Worm (Caenorhabditis elegans): ENCODE data around the gene K03B4.8.

- TF ChIP-seq unc-55 (GFP tag; optimal IDR thresholded peaks at IDR 0.05), result no peak
- no peak for TF ChIP-seq snpc-4 (tag; optimal IDR thresholded peaks at IDR 0.05)
These were observed 33.8 kb downstream of the K03B4.8 start for ce11 chrV:4640501-4641150.

Measured in whole organism, L2 larva.